Fruit fly (Drosophila melanogaster): ENCODE measurements around the gene Mkp.

- TF ChIP-seq cic (GFP tag; optimal IDR thresholded peaks at IDR 0.05) (no peak), CG1620 (GFP tag; optimal IDR thresholded peaks at IDR 0.05) (no peak), kay (GFP tag; ENCODE audit: borderline replicate concordance) (no peak), toe (GFP tag; optimal IDR thresholded peaks at IDR 0.05) (no peak), CG7101 (tag; optimal IDR thresholded peaks at IDR 0.05) (no peak)
These were observed 43.3 kb downstream of the Mkp start for dm6 chr3L:140838-141559.

Data from whole organism, adult.